Worm (Caenorhabditis elegans): ENCODE measurements around the gene F44D12.8.

The F44D12.8 gene

DNA sequence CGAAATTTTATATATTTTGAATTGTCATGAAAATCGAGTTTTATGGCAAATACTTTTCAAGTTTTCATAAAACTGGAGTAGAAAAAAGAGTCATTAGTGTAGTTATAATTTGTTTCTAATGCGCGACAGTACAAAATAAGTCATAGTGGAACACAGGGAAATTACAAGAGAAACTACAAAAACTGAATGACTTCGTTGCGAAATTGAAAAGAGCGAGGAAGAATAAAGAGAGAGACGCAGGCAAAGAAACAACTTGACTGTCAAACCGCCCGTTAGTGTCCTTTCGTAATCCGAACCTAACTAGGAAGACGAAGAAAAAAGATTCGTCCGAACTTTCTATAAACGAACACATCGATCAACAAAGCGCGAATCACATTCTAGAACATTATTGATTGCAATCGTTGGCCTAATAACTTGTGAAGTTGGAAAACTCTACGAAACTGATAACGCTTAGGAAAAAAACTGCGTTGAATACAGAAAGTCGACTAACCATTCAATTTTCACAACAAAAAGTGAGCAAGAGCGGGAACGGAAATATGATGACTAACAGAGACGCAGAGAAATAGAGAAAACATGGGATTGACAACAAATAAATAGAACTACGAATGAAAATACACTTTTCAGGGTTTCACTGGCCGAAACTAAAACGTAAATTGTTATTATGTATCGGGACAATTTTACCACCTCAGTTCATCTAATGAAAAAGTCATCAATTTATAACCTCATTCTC, 29.5 kb upstream of the F44D12.8 start:
- TF ChIP-seq aha-1 (tag; optimal IDR thresholded peaks at IDR 0.05) (no peak), unc-130 (tag; optimal IDR thresholded peaks at IDR 0.05) (no peak), snpc-4 (tag; optimal IDR thresholded peaks at IDR 0.05) (no peak), ama-1 (optimal IDR thresholded peaks at IDR 0.05) (no peak), alr-1 (tag; optimal IDR thresholded peaks at IDR 0.05; ENCODE audit: borderline replicate concordance) (no peak), nhr-90 (tag; optimal IDR thresholded peaks at IDR 0.05; ENCODE audit: poor library complexity) (no peak), unc-62 (GFP tag; optimal IDR thresholded peaks at IDR 0.05) (no peak), skn-1 (tag; optimal IDR thresholded peaks at IDR 0.05) (peak; percentile 33), blmp-1 (tag; optimal IDR thresholded peaks at IDR 0.05) (peak; percentile 48)

DNA sequence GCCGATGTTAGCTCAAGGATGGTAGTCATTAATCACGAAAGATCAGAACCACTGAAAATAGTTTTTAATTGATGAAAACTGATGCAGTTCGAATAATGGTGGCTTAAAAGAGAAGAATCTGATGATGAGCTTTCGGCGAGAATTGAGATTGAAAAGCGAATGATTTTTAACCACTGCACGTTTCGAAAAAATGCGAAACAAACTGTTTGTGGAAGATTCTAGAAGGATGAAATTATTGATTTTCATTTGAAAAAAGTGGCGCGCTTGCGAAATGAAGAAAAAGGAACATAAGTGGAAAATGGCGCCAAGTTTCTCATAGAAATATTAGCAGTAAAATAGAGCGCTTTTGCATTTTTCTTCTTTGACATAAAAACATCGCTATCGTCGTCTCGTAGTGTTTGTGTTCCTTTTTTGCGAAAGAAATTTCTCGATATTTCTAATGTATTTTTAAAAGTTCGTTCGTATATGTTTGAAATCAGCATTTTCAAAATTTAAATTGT, 28.1 kb upstream of the F44D12.8 start, which contains the start of gene uba-1:
Gene uba-1 (minus strand): TSS at position 51 of the 500 bp plus-strand sequence.
- TF ChIP-seq efl-1 (optimal IDR thresholded peaks at IDR 0.05) (peak in 1 of 2 experiments; percentile 23), efl-1 (GFP tag; optimal IDR thresholded peaks at IDR 0.05 in 1 of 2) (peak in 1 of 2 experiments; percentile 82), fos-1 (tag; optimal IDR thresholded peaks at IDR 0.05) (no peak), mef-2 (tag; optimal IDR thresholded peaks at IDR 0.05) (no peak), lin-14 (GFP tag; optimal IDR thresholded peaks at IDR 0.05) (peak; percentile 9), nhr-20 (tag; optimal IDR thresholded peaks at IDR 0.05) (peak; percentile 22), mdl-1 (tag; optimal IDR thresholded peaks at IDR 0.05) (no peak), lsy-2 (tag; optimal IDR thresholded peaks at IDR 0.05) (peak in 1 of 2 experiments; percentile 26), lin-35 (GFP tag; optimal IDR thresholded peaks at IDR 0.05) (peak in 1 of 2 experiments; percentile 48), nhr-71 (tag; optimal IDR thresholded peaks at IDR 0.05) (peak; percentile 25), hlh-4 (tag; optimal IDR thresholded peaks at IDR 0.05) (no peak), tbx-2 (tag; optimal IDR thresholded peaks at IDR 0.05) (peak; percentile 22), hpl-2 (GFP tag; optimal IDR thresholded peaks at IDR 0.05) (no peak), nhr-90 (tag; optimal IDR thresholded peaks at IDR 0.05; ENCODE audit: poor library complexity) (peak; percentile 28), nhr-47 (tag; optimal IDR thresholded peaks at IDR 0.05) (peak; percentile 13), efl-3 (GFP tag; optimal IDR thresholded peaks at IDR 0.05) (no peak), nhr-85 (tag) (peak; percentile 60), ztf-4 (tag; optimal IDR thresholded peaks at IDR 0.05) (peak; percentile 52), dpl-1 (GFP tag; optimal IDR thresholded peaks at IDR 0.05) (peak in 1 of 3 experiments; percentile 51), xbp-1 (tag; optimal IDR thresholded peaks at IDR 0.05) (peak; percentile 8)

ce11 chrIV:9998487-9999218, 24.4 kb upstream of the F44D12.8 start, which contains the start of gene pyp-1:
pyp-1 (minus strand) TSS chrIV:9998925.
- TF ChIP-seq tbx-2 (tag; optimal IDR thresholded peaks at IDR 0.05) (no peak), nhr-11 (tag; optimal IDR thresholded peaks at IDR 0.05) (no peak), irx-1 (tag; optimal IDR thresholded peaks at IDR 0.05) (no peak), snu-23 (GFP tag; optimal IDR thresholded peaks at IDR 0.05) (peak; percentile 26), xbp-1 (tag; optimal IDR thresholded peaks at IDR 0.05) (peak; percentile 10), zag-1 (tag; optimal IDR thresholded peaks at IDR 0.05) (no peak), lin-39 (tag; optimal IDR thresholded peaks at IDR 0.05) (no peak), hpl-2 (GFP tag; optimal IDR thresholded peaks at IDR 0.05) (no peak), lin-14 (GFP tag; optimal IDR thresholded peaks at IDR 0.05) (no peak), mdl-1 (tag; optimal IDR thresholded peaks at IDR 0.05) (peak in 1 of 2 experiments; percentile 28), unc-98 (GFP tag; IDR thresholded peaks at IDR 0.05) (no peak), elt-2 (tag; optimal IDR thresholded peaks at IDR 0.05) (peak; percentile 20), C16A3.4 (tag; optimal IDR thresholded peaks at IDR 0.05) (no peak), elt-3 (tag; optimal IDR thresholded peaks at IDR 0.05) (no peak), sox-4 (tag; optimal IDR thresholded peaks at IDR 0.05) (no peak), nhr-19 (GFP tag; conservative IDR thresholded peaks at IDR 0.05) (peak; percentile 88), lin-13 (GFP tag; optimal IDR thresholded peaks at IDR 0.05) (no peak), nhr-90 (tag; optimal IDR thresholded peaks at IDR 0.05; ENCODE audit: poor library complexity) (no peak), unc-86 (tag; optimal IDR thresholded peaks at IDR 0.05) (no peak), ceh-82 (tag; optimal IDR thresholded peaks at IDR 0.05) (no peak), fkh-4 (tag; optimal IDR thresholded peaks at IDR 0.05; ENCODE audit: borderline replicate concordance) (no peak), aha-1 (tag; optimal IDR thresholded peaks at IDR 0.05) (no peak), lsy-2 (tag; optimal IDR thresholded peaks at IDR 0.05) (peak; percentile 11 to 72), sup-37 (GFP tag; optimal IDR thresholded peaks at IDR 0.05) (no peak), jun-1 (tag; optimal IDR thresholded peaks at IDR 0.05) (no peak), fkh-10 (GFP tag; optimal IDR thresholded peaks at IDR 0.05) (no peak), nhr-28 (tag; optimal IDR thresholded peaks at IDR 0.05) (no peak), fos-1 (tag; optimal IDR thresholded peaks at IDR 0.05) (no peak)
